Worm (Caenorhabditis elegans) whole organism, L3 larva: ENCODE measurements around the gene avr-15.

Experiments
- R02D3.7 ChIP-seq: fragments of 150-350 bp; optimal IDR thresholded peaks from 2 replicates; lab custom pipeline; 2014; ENCODE audit warnings: missing biosample characterization, missing genetic modification characterization
- ZK546.5 ChIP-seq: sonication (generic microtip); optimal IDR thresholded peaks from 2 replicates; lab custom pipeline; 2017; ENCODE audit warnings: missing biosample characterization, missing genetic modification characterization
- aly-2 ChIP-seq: fragments of 150-350 bp; optimal IDR thresholded peaks from 2 replicates; lab custom pipeline; 2014; ENCODE audit warnings: missing biosample characterization, missing genetic modification characterization
- ama-1 ChIP-seq: fragments of 150-350 bp; optimal IDR thresholded peaks from 2 replicates; lab custom pipeline; 2018
- ceh-16 ChIP-seq: sonication (generic microtip); optimal IDR thresholded peaks from 2 replicates; lab custom pipeline; 2017; ENCODE audit warnings: missing biosample characterization, missing genetic modification characterization
- ceh-28 ChIP-seq: fragments of 150-350 bp; optimal IDR thresholded peaks from 2 replicates; lab custom pipeline; 2014; ENCODE audit warnings: missing biosample characterization, missing genetic modification reagents, missing genetic modification characterization
- ceh-82 ChIP-seq: fragments of 150-350 bp; optimal IDR thresholded peaks from 2 replicates; lab custom pipeline; 2014; ENCODE audit warnings: missing biosample characterization, missing genetic modification characterization
- daf-12 ChIP-seq: fragments of 150-350 bp; optimal IDR thresholded peaks from 2 replicates; lab custom pipeline; 2014; ENCODE audit warnings: missing biosample characterization, missing genetic modification reagents, missing genetic modification characterization
- egl-5 ChIP-seq: fragments of 150-350 bp; optimal IDR thresholded peaks from 2 replicates; lab custom pipeline; 2017; ENCODE audit warnings: missing biosample characterization, missing genetic modification reagents, missing genetic modification characterization, inconsistent platforms
- elt-1 ChIP-seq: fragments of 150-350 bp; optimal IDR thresholded peaks from 2 replicates; lab custom pipeline; 2014; ENCODE audit warnings: missing biosample characterization, missing genetic modification characterization
- elt-2 ChIP-seq: sonication (generic microtip); optimal IDR thresholded peaks from 2 replicates; lab custom pipeline; 2016; ENCODE audit warnings: missing genetic modification reagents, mild to moderate bottlenecking, missing genetic modification characterization, missing compliant biosample characterization
- eor-1 ChIP-seq, 2 experiments: fragments of 150-350 bp; optimal IDR thresholded peaks; 2 replicates each; lab custom pipeline; 2014 to 2018; ENCODE audit warnings: missing biosample characterization in 2 of 2, missing genetic modification characterization in 2 of 2
- fkh-10 ChIP-seq: sonication (generic microtip); optimal IDR thresholded peaks from 2 replicates; lab custom pipeline; 2017; ENCODE audit warnings: missing biosample characterization, missing genetic modification reagents, missing genetic modification characterization
- fkh-2 ChIP-seq: fragments of 150-350 bp; optimal IDR thresholded peaks from 2 replicates; lab custom pipeline; 2014; ENCODE audit warnings: missing biosample characterization, missing genetic modification reagents, missing genetic modification characterization
- fos-1 ChIP-seq: fragments of 150-350 bp; optimal IDR thresholded peaks from 2 replicates; lab custom pipeline; 2014; ENCODE audit warnings: missing biosample characterization, missing genetic modification characterization
- hmg-11 ChIP-seq: sonication (generic microtip); optimal IDR thresholded peaks from 2 replicates; lab custom pipeline; 2016; ENCODE audit warnings: missing genetic modification characterization, missing compliant biosample characterization
- jun-1 ChIP-seq: fragments of 150-350 bp; optimal IDR thresholded peaks from 2 replicates; lab custom pipeline; 2014; ENCODE audit warnings: missing biosample characterization, missing genetic modification reagents, missing genetic modification characterization
- lin-15B ChIP-seq: fragments of 150-350 bp; optimal IDR thresholded peaks from 2 replicates; lab custom pipeline; 2014; ENCODE audit warnings: missing biosample characterization, missing genetic modification characterization
- lin-39 ChIP-seq: fragments of 150-350 bp; optimal IDR thresholded peaks from 2 replicates; lab custom pipeline; 2018; ENCODE audit warnings: missing biosample characterization, missing genetic modification reagents, missing genetic modification characterization
- lsy-12 ChIP-seq: sonication (generic microtip); optimal IDR thresholded peaks from 2 replicates; lab custom pipeline; 2016; ENCODE audit warnings: mild to moderate bottlenecking, missing genetic modification characterization, missing compliant biosample characterization
- mdl-1 ChIP-seq: fragments of 150-350 bp; optimal IDR thresholded peaks from 2 replicates; lab custom pipeline; 2014; ENCODE audit warnings: missing biosample characterization, missing genetic modification characterization
- mml-1 ChIP-seq: fragments of 150-350 bp; sonication (generic microtip); optimal IDR thresholded peaks from 3 replicates; lab custom pipeline; 2014; ENCODE audit warnings: missing biosample characterization, missing genetic modification characterization
- nfya-1 ChIP-seq: sonication (generic microtip); optimal IDR thresholded peaks from 2 replicates; lab custom pipeline; 2017; ENCODE audit warnings: missing genetic modification characterization, mild to moderate bottlenecking, missing compliant biosample characterization, antibody characterized with exemption, moderate library complexity; ENCODE audit not compliant: insufficient read depth
- nhr-11 ChIP-seq: fragments of 150-350 bp; optimal IDR thresholded peaks from 2 replicates; lab custom pipeline; 2014; ENCODE audit warnings: missing biosample characterization, missing genetic modification characterization
- nhr-12 ChIP-seq: fragments of 150-350 bp; optimal IDR thresholded peaks from 2 replicates; lab custom pipeline; 2014; ENCODE audit warnings: missing biosample characterization, missing genetic modification characterization
- nhr-23 ChIP-seq: fragments of 150-350 bp; optimal IDR thresholded peaks from 2 replicates; lab custom pipeline; 2014; ENCODE audit warnings: missing biosample characterization, missing genetic modification reagents, missing genetic modification characterization
- nhr-237 ChIP-seq: fragments of 150-350 bp; optimal IDR thresholded peaks from 2 replicates; lab custom pipeline; 2014; ENCODE audit warnings: missing biosample characterization, missing genetic modification characterization
- nhr-25 ChIP-seq: sonication (generic microtip); optimal IDR thresholded peaks from 2 replicates; lab custom pipeline; 2017; ENCODE audit warnings: missing biosample characterization, missing genetic modification characterization
- nhr-28 ChIP-seq: fragments of 150-350 bp; optimal IDR thresholded peaks from 2 replicates; lab custom pipeline; 2014; ENCODE audit warnings: missing biosample characterization, missing genetic modification characterization
- nhr-43 ChIP-seq: sonication (generic microtip); optimal IDR thresholded peaks from 2 replicates; lab custom pipeline; 2016; ENCODE audit warnings: mild to moderate bottlenecking, missing genetic modification characterization, missing compliant biosample characterization; ENCODE audit not compliant: poor library complexity, severe bottlenecking
- nhr-67 ChIP-seq: fragments of 150-350 bp; optimal IDR thresholded peaks from 2 replicates; lab custom pipeline; 2014; ENCODE audit warnings: missing biosample characterization, missing genetic modification characterization
- nhr-76 ChIP-seq: fragments of 150-350 bp; sonication (generic microtip); optimal IDR thresholded peaks from 5 replicates; lab custom pipeline; 2014; ENCODE audit warnings: missing biosample characterization, missing genetic modification characterization
- nhr-77 ChIP-seq: fragments of 150-350 bp; optimal IDR thresholded peaks from 2 replicates; lab custom pipeline; 2014; ENCODE audit warnings: missing biosample characterization, missing genetic modification characterization
- pha-4 ChIP-seq: fragments of 150-350 bp; optimal IDR thresholded peaks from 2 replicates; lab custom pipeline; 2014; ENCODE audit warnings: missing biosample characterization, missing genetic modification reagents, missing genetic modification characterization
- pqm-1 ChIP-seq: fragments of 150-350 bp; optimal IDR thresholded peaks from 2 replicates; lab custom pipeline; 2017; ENCODE audit warnings: missing biosample characterization, missing genetic modification characterization, inconsistent platforms
- sea-2 ChIP-seq: fragments of 150-350 bp; sonication (generic microtip); optimal IDR thresholded peaks from 4 replicates; lab custom pipeline; 2014; ENCODE audit warnings: missing biosample characterization, missing genetic modification reagents, missing genetic modification characterization
- skn-1 ChIP-seq: fragments of 150-350 bp; optimal IDR thresholded peaks from 2 replicates; lab custom pipeline; 2014; ENCODE audit warnings: missing biosample characterization, missing genetic modification characterization
- snpc-4 ChIP-seq: fragments of 150-350 bp; optimal IDR thresholded peaks from 2 replicates; lab custom pipeline; 2014; ENCODE audit warnings: missing biosample characterization, missing genetic modification characterization
- unc-39 ChIP-seq: sonication (generic microtip); optimal IDR thresholded peaks from 4 replicates; lab custom pipeline; 2017; ENCODE audit warnings: missing biosample characterization, missing genetic modification characterization
- unc-62 ChIP-seq: fragments of 150-350 bp; sonication (generic microtip); optimal IDR thresholded peaks from 4 replicates; lab custom pipeline; 2014; ENCODE audit warnings: missing biosample characterization, missing genetic modification reagents, missing genetic modification characterization
- zag-1 ChIP-seq: fragments of 150-350 bp; optimal IDR thresholded peaks from 2 replicates; lab custom pipeline; 2014; ENCODE audit warnings: missing biosample characterization, missing genetic modification characterization
- ztf-4 ChIP-seq: fragments of 150-350 bp; optimal IDR thresholded peaks from 2 replicates; lab custom pipeline; 2014; ENCODE audit warnings: missing biosample characterization, missing genetic modification characterization

avr-15 gene

DNA sequence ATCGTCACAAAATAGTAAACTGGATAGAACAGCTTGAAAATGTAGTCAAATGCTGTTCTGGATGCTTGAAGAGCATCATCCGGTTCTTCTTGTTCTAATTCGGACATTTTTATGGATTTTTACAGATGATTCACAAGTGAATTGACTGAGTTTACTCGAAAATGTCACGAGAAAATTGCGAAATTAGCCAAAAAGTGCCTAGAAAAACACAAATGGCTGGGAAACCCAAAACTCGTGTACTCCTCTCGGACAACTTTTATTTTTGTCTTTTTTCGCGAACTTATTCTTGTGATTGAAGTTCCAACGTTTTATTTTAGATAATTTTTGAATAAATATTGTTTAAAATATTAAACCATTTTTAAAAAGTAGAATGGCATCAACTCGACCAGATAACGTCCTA is 40.1 kb upstream of the avr-15 start, which contains the start of the genes C56A3.4 and C56A3.5:
Gene C56A3.4, minus strand, starts transcription at position 154 of the 400 bp plus-strand sequence.
Gene C56A3.5, plus strand, starts transcription at position 367 of the 400 bp plus-strand sequence.
- TF ChIP-seq nhr-237 (no peak), nfya-1 (tag; lab: Kevin White, UChicago) (peak; percentile 49), jun-1 (tag; lab: Kevin White, UChicago) (peak; percentile 23), pha-4 (peak; percentile 40), nhr-23 (tag; lab: Kevin White, UChicago) (peak; percentile 41), daf-12 (tag; lab: Kevin White, UChicago) (no peak), mml-1 (tag; lab: Kevin White, UChicago) (no peak), lin-15B (peak; percentile 82), elt-2 (tag; lab: Kevin White, UChicago) (peak; percentile 22), hmg-11 (tag; lab: Kevin White, UChicago) (peak; percentile 63), snpc-4 (tag; lab: Kevin White, UChicago) (peak; percentile 8), nhr-43 (peak; percentile 59)

ce11 chrV:13536058-13536579 is 24.6 kb upstream of the avr-15 start, which contains the start of gene frpr-5:
TSS of gene frpr-5 (minus strand) at chrV:13536108.
- TF ChIP-seq egl-5 (tag; lab: Kevin White, UChicago) (no peak), ceh-16 (tag; lab: Kevin White, UChicago) (no peak), ceh-82 (no peak), mdl-1 (tag; lab: Kevin White, UChicago) (no peak), aly-2 (no peak), zag-1 (tag; lab: Kevin White, UChicago) (no peak), unc-62 (no peak), fkh-2 (tag; lab: Kevin White, UChicago) (no peak), nhr-76 (tag; lab: Kevin White, UChicago) (no peak)

DNA sequence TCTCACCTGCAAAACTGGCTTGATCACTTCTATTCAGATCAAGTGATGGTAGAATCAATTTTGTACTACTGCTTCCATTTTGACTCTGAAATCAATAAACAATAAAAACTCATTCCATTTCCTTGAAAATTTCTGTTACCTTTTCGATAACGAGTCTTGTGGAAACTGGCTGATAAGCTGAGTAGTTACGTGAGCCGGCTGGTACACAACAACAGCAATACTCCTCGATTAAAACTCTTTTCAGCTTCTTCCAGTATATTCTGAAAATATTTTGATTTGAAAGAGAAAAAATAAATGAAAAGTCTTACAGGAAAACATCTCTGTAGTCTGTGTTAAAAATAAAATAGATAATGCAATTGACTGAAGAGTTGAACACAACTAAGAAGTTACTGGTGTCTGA is 21.0 kb upstream of the avr-15 start:
- TF ChIP-seq mdl-1 (tag; lab: Kevin White, UChicago) (no peak), elt-2 (tag; lab: Kevin White, UChicago) (peak; percentile 48), pqm-1 (peak; percentile 32)

DNA sequence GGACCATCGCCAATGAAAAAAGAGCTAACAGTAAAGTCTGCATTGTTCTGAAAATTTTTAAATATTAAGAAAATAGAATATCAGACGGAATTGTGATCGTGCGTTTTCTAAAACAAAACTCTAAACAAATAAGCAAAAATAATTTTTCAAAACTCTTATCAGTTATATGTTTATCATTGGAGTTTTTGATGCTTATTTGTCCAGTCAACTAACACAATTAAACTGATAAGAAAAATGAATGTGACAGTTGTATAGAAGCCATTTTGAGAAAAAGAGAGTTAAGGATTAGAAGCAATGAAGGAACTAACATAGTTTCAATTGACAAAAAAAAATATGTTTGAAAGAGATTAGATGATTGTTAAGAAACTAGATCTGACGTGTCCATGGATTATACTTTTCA is 19.2 kb upstream of the avr-15 start, which contains the start of gene ttr-44:
Gene ttr-44, minus strand, starts transcription at position 47 of the 400 bp plus-strand sequence.
- peak; percentile 81 for TF ChIP-seq pha-4
- TF ChIP-seq nhr-11, result no peak
- TF ChIP-seq pqm-1, result peak; percentile 87
- peak; percentile 87 for TF ChIP-seq elt-2 (tag; lab: Kevin White, UChicago)
- TF ChIP-seq jun-1 (tag; lab: Kevin White, UChicago), result peak; percentile 30
- TF ChIP-seq ZK546.5, result no peak
- TF ChIP-seq, all 47 proteins: peak for 4

- TF ChIP-seq unc-39 (tag; lab: Kevin White, UChicago) (no peak), daf-12 (tag; lab: Kevin White, UChicago) (no peak), ama-1 (lab: Kevin White, UChicago) (peak; percentile 58), nhr-67 (tag; lab: Kevin White, UChicago) (no peak), ceh-82 (no peak), sea-2 (no peak), fkh-10 (no peak), nhr-77 (no peak), snpc-4 (tag; lab: Kevin White, UChicago) (no peak), ztf-4 (tag; lab: Kevin White, UChicago) (no peak), nhr-237 (no peak), elt-1 (tag; lab: Kevin White, UChicago) (no peak), skn-1 (no peak), unc-62 (no peak), R02D3.7 (no peak), ZK546.5 (no peak), fos-1 (tag; lab: Kevin White, UChicago) (no peak), hmg-11 (tag; lab: Kevin White, UChicago) (no peak), egl-5 (tag; lab: Kevin White, UChicago) (no peak), lsy-12 (tag; lab: Kevin White, UChicago) (no peak), lin-15B (no peak), mml-1 (tag; lab: Kevin White, UChicago) (no peak), fkh-2 (tag; lab: Kevin White, UChicago) (no peak), nfya-1 (tag; lab: Kevin White, UChicago) (no peak), nhr-12 (tag; lab: Kevin White, UChicago) (no peak), zag-1 (tag; lab: Kevin White, UChicago) (no peak), nhr-28 (tag; lab: Kevin White, UChicago) (no peak), elt-2 (tag; lab: Kevin White, UChicago) (peak; percentile 35), eor-1 (tag; optimal IDR thresholded peaks at IDR 0.05; lab: Kevin White, UChicago) (no peak), ceh-28 (no peak), nhr-25 (tag; lab: Kevin White, UChicago) (no peak), ceh-16 (tag; lab: Kevin White, UChicago) (no peak), jun-1 (tag; lab: Kevin White, UChicago) (peak; percentile 42), nhr-76 (tag; lab: Kevin White, UChicago) (no peak), pha-4 (peak; percentile 31), pqm-1 (peak; percentile 68), lin-39 (tag; lab: Kevin White, UChicago) (no peak), nhr-23 (tag; lab: Kevin White, UChicago) (no peak)
- TF ChIP-seq, all 47 proteins: peak for 5
These were observed 17.6 kb upstream of the avr-15 start for ce11 chrV:13529165-13529564.
